Fruit fly (Drosophila melanogaster): ENCODE data around the gene Usp32.

Gene Usp32

DNA sequence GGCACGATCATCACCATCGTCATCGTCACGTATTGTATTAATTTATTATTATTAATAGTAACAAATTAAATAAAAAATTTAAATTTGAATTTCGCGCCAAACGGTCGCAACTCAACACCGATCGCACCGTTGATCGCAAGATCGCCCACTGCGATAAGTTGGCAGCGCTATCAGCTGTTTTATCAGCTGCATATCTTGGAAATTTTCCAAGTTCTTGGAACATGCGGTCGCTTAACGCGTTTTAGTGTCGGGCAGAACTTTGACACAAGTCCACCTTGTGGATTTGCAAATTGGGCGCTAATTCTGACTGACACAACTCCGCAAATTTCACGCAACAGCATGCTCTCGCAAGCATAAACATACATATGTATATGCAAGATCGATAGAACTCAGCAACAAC lies 9.7 kb upstream of the Usp32 start (continued):
- TF ChIP-seq CG14710 (tag; optimal IDR thresholded peaks at IDR 0.05) (peak; percentile 61), MESR4 (GFP tag; optimal IDR thresholded peaks at IDR 0.05) (peak; percentile 76), CG12769 (tag; optimal IDR thresholded peaks at IDR 0.05) (peak; percentile 42), lbe (GFP tag; optimal IDR thresholded peaks at IDR 0.05) (no peak), bbx (GFP tag; IDR thresholded peaks at IDR 0.05; ENCODE audit: partially characterized antibody) (peak; percentile 35; the same call in 1 of the 2 replicates), Atf-2 (GFP tag; optimal IDR thresholded peaks at IDR 0.05) (no peak), CG11560 (tag; IDR thresholded peaks at IDR 0.05) (no peak), CG12391 (tag; optimal IDR thresholded peaks at IDR 0.05) (peak; percentile 10), CG10979 (tag; optimal IDR thresholded peaks at IDR 0.05) (peak; percentile 28), nom (GFP tag; optimal IDR thresholded peaks at IDR 0.05) (peak; percentile 44), vnd (GFP tag; IDR thresholded peaks at IDR 0.05; ENCODE audit: partially characterized antibody) (no peak), zen (tag; optimal IDR thresholded peaks at IDR 0.05) (peak; percentile 37), tin (GFP tag; optimal IDR thresholded peaks at IDR 0.05) (no peak), sug (tag; optimal IDR thresholded peaks at IDR 0.05) (peak; percentile 46), Med (GFP tag) (peak; percentile 76), dm (GFP tag; optimal IDR thresholded peaks at IDR 0.05) (peak; percentile 94), stwl (tag; optimal IDR thresholded peaks at IDR 0.05) (peak; percentile 36), YL-1 (GFP tag; optimal IDR thresholded peaks at IDR 0.05) (peak; percentile 81), oc (tag; optimal IDR thresholded peaks at IDR 0.05) (no peak), MTF-1 (GFP tag; optimal IDR thresholded peaks at IDR 0.05; ENCODE audit: borderline replicate concordance) (peak; percentile 30), vvl (GFP tag; IDR thresholded peaks at IDR 0.05) (0 out of 2 replicates have a peak, but pooled peaks have one; percentile 19), grau (tag; optimal IDR thresholded peaks at IDR 0.05) (peak; percentile 9), Myb (GFP tag; optimal IDR thresholded peaks at IDR 0.05) (peak; percentile 41), seq (GFP tag; IDR thresholded peaks at IDR 0.05) (no peak), Mad (GFP tag; optimal IDR thresholded peaks at IDR 0.05) (no peak)

- no peak for TF ChIP-seq HmgD (GFP tag; optimal IDR thresholded peaks at IDR 0.05)
- no peak for TF ChIP-seq Dp (GFP tag; optimal IDR thresholded peaks at IDR 0.05)
- TF ChIP-seq crc (GFP tag; optimal IDR thresholded peaks at IDR 0.05) = no peak
- TF ChIP-seq Stat92E (GFP tag; optimal IDR thresholded peaks at IDR 0.05) = no peak
- TF ChIP-seq cad (GFP tag; optimal IDR thresholded peaks at IDR 0.05) = peak; percentile 69
- no peak for TF ChIP-seq gem (tag; optimal IDR thresholded peaks at IDR 0.05)
- TF ChIP-seq Ets65A (GFP tag) = peak; percentile 48
- TF ChIP-seq B-H2 (GFP tag; optimal IDR thresholded peaks at IDR 0.05) = no peak
- no peak for TF ChIP-seq CG15479 (GFP tag; optimal IDR thresholded peaks at IDR 0.05)
- TF ChIP-seq ato (GFP tag; IDR thresholded peaks at IDR 0.05; ENCODE audit: partially characterized antibody) = no peak
- no peak for TF ChIP-seq Ravus (GFP tag; IDR thresholded peaks at IDR 0.05)
- TF ChIP-seq CG8944 (GFP tag; optimal IDR thresholded peaks at IDR 0.05) = no peak
- peak; percentile 95 for TF ChIP-seq CG18011 (GFP tag; optimal IDR thresholded peaks at IDR 0.05)
- no peak for TF ChIP-seq CG14050 (GFP tag; IDR thresholded peaks at IDR 0.05)
Measured at dm6 chr3L:19867238-19867637, 3.7 kb upstream of the Usp32 start.

dm6 chr3L:19869698-19870097 lies 1.2 kb upstream of the Usp32 start:
- TF ChIP-seq sens (GFP tag) = peak; percentile 53
- peak; percentile 14; the same call in 1 of the 2 replicates for TF ChIP-seq Drgx (GFP tag; IDR thresholded peaks at IDR 0.05)
- TF ChIP-seq sisA (GFP tag; IDR thresholded peaks at IDR 0.05) = no peak
- no peak for TF ChIP-seq hkb (optimal IDR thresholded peaks at IDR 0.05)
- no peak for TF ChIP-seq hkb (GFP tag; IDR thresholded peaks at IDR 0.05)
- TF ChIP-seq CG2120 (GFP tag; optimal IDR thresholded peaks at IDR 0.05) = peak; percentile 48
- TF ChIP-seq BEAF-32 (GFP tag; optimal IDR thresholded peaks at IDR 0.05) = no peak
- TF ChIP-seq CG3281 (GFP tag; optimal IDR thresholded peaks at IDR 0.05) = no peak
- no peak for TF ChIP-seq maf-S (GFP tag; optimal IDR thresholded peaks at IDR 0.05)
- TF ChIP-seq grau (tag; optimal IDR thresholded peaks at IDR 0.05) = peak; percentile 67
- no peak for TF ChIP-seq CG10565 (GFP tag; optimal IDR thresholded peaks at IDR 0.05)
- no peak for TF ChIP-seq CG9437 (GFP tag; optimal IDR thresholded peaks at IDR 0.05)
- TF ChIP-seq tx (GFP tag; optimal IDR thresholded peaks at IDR 0.05) = no peak

Data from whole organism, embryonic.